Fruit fly (Drosophila melanogaster) whole organism, embryonic: ENCODE measurements around the gene Mabi.

Source experiments
- Antp ChIP-seq: fragments of 200-800 bp; sonication (Bioruptor generic); optimal IDR thresholded peaks from 3 replicates; lab custom pipeline; 2016; ENCODE audit warnings: missing biosample characterization, missing genetic modification characterization
- B-H1 ChIP-seq: fragments of 200-800 bp; sonication (Bioruptor generic); IDR thresholded peaks from 3 replicates; pipeline ENCODE4 v1.3.6; 2022; ENCODE audit warnings: missing biosample characterization, missing genetic modification characterization
- BtbVII ChIP-seq: fragments of 200-800 bp; sonication (Bioruptor generic); optimal IDR thresholded peaks from 3 replicates; lab custom pipeline; 2017; ENCODE audit warnings: missing biosample characterization, mild to moderate bottlenecking, missing genetic modification characterization
- Bteb2 ChIP-seq: fragments of 200-800 bp; sonication (Bioruptor generic); optimal IDR thresholded peaks from 2 replicates; lab custom pipeline; 2016; ENCODE audit warnings: missing biosample characterization, missing genetic modification characterization
- CG10543 ChIP-seq: fragments of 200-800 bp; sonication (Bioruptor generic); optimal IDR thresholded peaks from 3 replicates; lab custom pipeline; 2017; ENCODE audit warnings: missing biosample characterization, mild to moderate bottlenecking, missing genetic modification characterization, moderate library complexity
- CG12104 ChIP-seq: fragments of 200-800 bp; sonication (Bioruptor generic); optimal IDR thresholded peaks from 3 replicates; lab custom pipeline; 2016; ENCODE audit warnings: missing biosample characterization, missing genetic modification characterization
- CG12659 ChIP-seq: fragments of 200-800 bp; sonication (Bioruptor generic); optimal IDR thresholded peaks from 3 replicates; lab custom pipeline; 2017; ENCODE audit warnings: mild to moderate bottlenecking, missing biosample characterization, missing genetic modification reagents, missing genetic modification characterization
- CG13123 ChIP-seq: fragments of 200-800 bp; sonication (Bioruptor generic); optimal IDR thresholded peaks from 2 replicates; lab custom pipeline; 2016; ENCODE audit warnings: missing biosample characterization, missing genetic modification characterization
- CG13894 ChIP-seq: fragments of 200-800 bp; sonication (Bioruptor generic); optimal IDR thresholded peaks from 3 replicates; lab custom pipeline; 2018; ENCODE audit warnings: missing biosample characterization, mild to moderate bottlenecking, missing genetic modification characterization, moderate library complexity
- CG15479 ChIP-seq: fragments of 200-800 bp; sonication (Bioruptor generic); optimal IDR thresholded peaks from 3 replicates; lab custom pipeline; 2019; ENCODE audit warnings: missing biosample characterization, mild to moderate bottlenecking, missing genetic modification characterization, moderate library complexity
- CG15514 ChIP-seq: fragments of 200-800 bp; sonication (Bioruptor generic); optimal IDR thresholded peaks from 3 replicates; lab custom pipeline; 2017; ENCODE audit warnings: missing biosample characterization, missing genetic modification characterization, mild to moderate bottlenecking, moderate library complexity, missing genetic modification reagents
- CG1792 ChIP-seq: fragments of 200-800 bp; sonication (Bioruptor generic); optimal IDR thresholded peaks from 2 replicates; lab custom pipeline; 2016; ENCODE audit warnings: missing biosample characterization, missing genetic modification characterization
- CG30403 ChIP-seq: fragments of 200-800 bp; sonication (Bioruptor generic); optimal IDR thresholded peaks from 3 replicates; lab custom pipeline; 2016; ENCODE audit warnings: missing biosample characterization, missing genetic modification characterization
- CG34422 ChIP-seq: fragments of 200-800 bp; sonication (Bioruptor generic); IDR thresholded peaks from 3 replicates; pipeline ENCODE4 v1.3.6; 2022; ENCODE audit warnings: missing biosample characterization, missing genetic modification characterization
- CG3726 ChIP-seq: fragments of 200-800 bp; sonication (Bioruptor generic); IDR thresholded peaks from 3 replicates; pipeline ENCODE4, ENCODE4 v1.3.6; 2022; ENCODE audit warnings: missing biosample characterization, missing genetic modification characterization
- CG4707 ChIP-seq: fragments of 200-800 bp; sonication (Bioruptor generic); optimal IDR thresholded peaks from 2 replicates; lab custom pipeline; 2018; ENCODE audit warnings: missing biosample characterization, mild to moderate bottlenecking, missing genetic modification characterization, moderate library complexity
- CG6175 ChIP-seq: fragments of 200-800 bp; sonication (Bioruptor generic); IDR thresholded peaks from 3 replicates; pipeline ENCODE4 v1.3.6; 2022; ENCODE audit warnings: missing biosample characterization, missing genetic modification characterization
- CG6765 ChIP-seq: fragments of 200-800 bp; sonication (Bioruptor generic); optimal IDR thresholded peaks from 3 replicates; lab custom pipeline; 2017; ENCODE audit warnings: missing biosample characterization, mild to moderate bottlenecking, missing genetic modification characterization
- CG6813 ChIP-seq: fragments of 200-800 bp; sonication (Bioruptor generic); optimal IDR thresholded peaks from 2 replicates; lab custom pipeline; 2017; ENCODE audit warnings: missing biosample characterization, missing genetic modification characterization, mild to moderate bottlenecking, moderate library complexity, missing genetic modification reagents
- CG9797 ChIP-seq: fragments of 200-800 bp; sonication (Bioruptor generic); optimal IDR thresholded peaks from 3 replicates; lab custom pipeline; 2018; ENCODE audit warnings: missing biosample characterization, mild to moderate bottlenecking, missing genetic modification characterization
- CrebB ChIP-seq: fragments of 200-800 bp; sonication (Bioruptor generic); optimal IDR thresholded peaks from 3 replicates; lab custom pipeline; 2018; ENCODE audit warnings: missing biosample characterization, mild to moderate bottlenecking, missing genetic modification characterization
- Dek ChIP-seq: fragments of 200-800 bp; sonication (Bioruptor generic); optimal IDR thresholded peaks from 3 replicates; lab custom pipeline; 2019; ENCODE audit warnings: missing biosample characterization, mild to moderate bottlenecking, missing genetic modification characterization, moderate library complexity
- Drgx ChIP-seq: fragments of 200-800 bp; sonication (Bioruptor generic); IDR thresholded peaks from 2 replicates; pipeline ENCODE4 v1.3.6; 2022; ENCODE audit warnings: missing biosample characterization, missing genetic modification characterization
- Fer1 ChIP-seq: fragments of 200-800 bp; sonication (Bioruptor generic); optimal IDR thresholded peaks from 2 replicates; lab custom pipeline; 2017; ENCODE audit warnings: missing biosample characterization, mild to moderate bottlenecking, missing genetic modification characterization
- HLHmδ ChIP-seq: fragments of 200-800 bp; sonication (Bioruptor generic); optimal IDR thresholded peaks from 2 replicates; lab custom pipeline; 2018; ENCODE audit warnings: missing biosample characterization, mild to moderate bottlenecking, missing genetic modification characterization, moderate library complexity
- HmgD ChIP-seq: fragments of 200-800 bp; sonication (Bioruptor generic); optimal IDR thresholded peaks from 3 replicates; lab custom pipeline; 2016; ENCODE audit warnings: missing biosample characterization, missing genetic modification characterization
- Hmr ChIP-seq: fragments of 200-800 bp; sonication (Bioruptor generic); optimal IDR thresholded peaks from 3 replicates; lab custom pipeline; 2017; ENCODE audit warnings: mild to moderate bottlenecking, missing biosample characterization, missing genetic modification reagents, missing genetic modification characterization
- Hmx ChIP-seq: fragments of 200-800 bp; sonication (Bioruptor generic); optimal IDR thresholded peaks from 2 replicates; lab custom pipeline; 2016; ENCODE audit warnings: missing biosample characterization, missing genetic modification characterization
- Kr ChIP-seq: fragments of 200-800 bp; sonication (Bioruptor generic); optimal IDR thresholded peaks from 2 replicates; lab custom pipeline; 2017; ENCODE audit warnings: missing biosample characterization, mild to moderate bottlenecking, missing genetic modification characterization
- Mes4 ChIP-seq: fragments of 200-800 bp; sonication (Bioruptor generic); optimal IDR thresholded peaks from 2 replicates; lab custom pipeline; 2016; ENCODE audit warnings: missing biosample characterization, missing genetic modification characterization
- NC2α ChIP-seq: fragments of 200-800 bp; sonication (Bioruptor generic); optimal IDR thresholded peaks from 2 replicates; lab custom pipeline; 2016; ENCODE audit warnings: missing biosample characterization, missing genetic modification characterization
- Optix ChIP-seq: fragments of 200-800 bp; sonication (Bioruptor generic); IDR thresholded peaks from 3 replicates; pipeline ENCODE4 v1.3.6; 2022; ENCODE audit warnings: missing biosample characterization, missing genetic modification characterization
- Xrp1 ChIP-seq: fragments of 200-800 bp; sonication (Bioruptor generic); IDR thresholded peaks from 2 replicates; pipeline ENCODE4 v1.3.6; 2022; ENCODE audit warnings: missing biosample characterization, missing genetic modification characterization
- YL-1 ChIP-seq: fragments of 200-800 bp; sonication (Bioruptor generic); optimal IDR thresholded peaks from 3 replicates; lab custom pipeline; 2017; ENCODE audit warnings: missing biosample characterization, mild to moderate bottlenecking, missing genetic modification characterization
- bbx ChIP-seq: fragments of 200-800 bp; sonication (Bioruptor generic); IDR thresholded peaks from 2 replicates; pipeline ENCODE4 v1.3.6; 2022; ENCODE audit warnings: missing biosample characterization, missing genetic modification characterization; ENCODE audit not compliant: partially characterized antibody
- cad ChIP-seq: fragments of >200 bp; optimal IDR thresholded peaks from 2 replicates; lab custom pipeline; 2017; ENCODE audit warnings: missing biosample characterization, missing genetic modification characterization
- chinmo ChIP-seq: fragments of 200-800 bp; sonication (Bioruptor generic); IDR thresholded peaks from 4 replicates; pipeline ENCODE4 v1.3.6; 2022; ENCODE audit warnings: missing biosample characterization, missing genetic modification characterization; ENCODE audit not compliant: partially characterized antibody
- chm ChIP-seq: fragments of 200-800 bp; sonication (Bioruptor generic); IDR thresholded peaks from 2 replicates; pipeline ENCODE4 v1.3.6; 2022; ENCODE audit warnings: missing biosample characterization, missing genetic modification characterization
- dm ChIP-seq: fragments of 200-800 bp; sonication (Bioruptor generic); optimal IDR thresholded peaks from 3 replicates; lab custom pipeline; 2016; ENCODE audit warnings: missing biosample characterization, missing genetic modification characterization
- gcm2 ChIP-seq: fragments of 200-800 bp; sonication (Bioruptor generic); optimal IDR thresholded peaks from 2 replicates; lab custom pipeline; 2016; ENCODE audit warnings: missing biosample characterization, missing genetic modification characterization
- gro ChIP-seq: fragments of 200-800 bp; sonication (Bioruptor generic); optimal IDR thresholded peaks from 2 replicates; lab custom pipeline; 2016; ENCODE audit warnings: missing biosample characterization, missing genetic modification characterization
- kah ChIP-seq: fragments of 200-800 bp; sonication (Bioruptor generic); optimal IDR thresholded peaks from 2 replicates; lab custom pipeline; 2018; ENCODE audit warnings: missing biosample characterization, mild to moderate bottlenecking, missing genetic modification characterization
- knrl ChIP-seq: fragments of 200-800 bp; sonication (Bioruptor generic); IDR thresholded peaks from 3 replicates; pipeline ENCODE4 v1.3.6; 2022; ENCODE audit warnings: missing biosample characterization, missing genetic modification characterization; ENCODE audit not compliant: partially characterized antibody
- nmo ChIP-seq: fragments of 200-800 bp; sonication (Bioruptor generic); optimal IDR thresholded peaks from 2 replicates; lab custom pipeline; 2018; ENCODE audit warnings: missing biosample characterization, mild to moderate bottlenecking, missing genetic modification characterization, moderate library complexity
- sd ChIP-seq: fragments of 200-800 bp; sonication (Bioruptor generic); optimal IDR thresholded peaks from 3 replicates; lab custom pipeline; 2018; ENCODE audit warnings: missing biosample characterization, mild to moderate bottlenecking, missing genetic modification characterization, moderate library complexity
- stwl ChIP-seq: fragments of 200-800 bp; sonication (Bioruptor generic); optimal IDR thresholded peaks from 3 replicates; lab custom pipeline; 2018; ENCODE audit warnings: missing biosample characterization, mild to moderate bottlenecking, missing genetic modification characterization, moderate library complexity
- sug ChIP-seq: fragments of 200-800 bp; optimal IDR thresholded peaks from 2 replicates; lab custom pipeline; 2019; ENCODE audit warnings: missing biosample characterization, mild to moderate bottlenecking, missing genetic modification characterization, moderate library complexity
- vnd ChIP-seq: fragments of 200-800 bp; sonication (Bioruptor generic); IDR thresholded peaks from 3 replicates; pipeline ENCODE4 v1.3.6; 2022; ENCODE audit warnings: missing biosample characterization, missing genetic modification characterization; ENCODE audit not compliant: partially characterized antibody
- yki ChIP-seq: fragments of >200 bp; optimal IDR thresholded peaks from 3 replicates; lab custom pipeline; 2018

Mabi gene

DNA sequence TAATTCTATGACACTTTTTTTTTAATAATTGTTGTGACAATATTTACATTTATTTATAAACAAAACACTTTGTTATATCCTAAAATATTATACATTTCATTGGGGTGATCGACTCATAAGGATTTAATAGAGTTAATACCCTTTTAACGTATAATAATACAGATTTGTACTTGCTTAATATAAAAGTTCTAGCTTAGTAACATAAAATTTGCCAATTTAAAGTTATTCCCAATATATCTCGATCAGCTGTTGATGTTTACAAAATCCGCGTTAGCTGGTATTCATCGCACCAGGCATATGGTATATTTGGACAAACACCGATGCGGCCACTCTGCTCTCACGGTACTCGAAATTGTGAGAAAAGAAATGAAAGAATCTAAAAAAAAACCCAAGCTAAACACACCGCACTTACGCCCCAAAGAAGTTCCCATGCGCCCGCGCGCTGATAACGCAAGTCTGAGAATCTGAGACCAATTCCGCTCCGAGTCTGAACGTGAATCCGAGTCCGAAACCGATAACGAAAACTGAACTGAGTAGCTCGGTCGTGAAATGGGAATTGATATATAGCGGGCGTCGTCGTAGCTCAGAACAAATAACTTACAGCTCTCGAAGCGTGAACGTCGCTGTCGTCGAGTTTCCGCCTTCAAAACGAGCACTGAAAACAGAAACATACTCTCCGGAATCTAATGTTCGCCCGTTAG is 30.9 kb downstream of the Mabi start, which contains the start of gene Pect (continued):
- TF ChIP-seq HLHmδ (GFP tag; lab: Kevin White, UChicago) (no peak), Hmr (peak; percentile 6), gro (peak; percentile 62), YL-1 (no peak), B-H1 (GFP tag; lab: Robert Waterston, UW) (no peak), CG6175 (GFP tag; lab: Robert Waterston, UW) (no peak), CG13894 (tag; lab: Kevin White, UChicago) (peak; percentile 79), NC2α (GFP tag; lab: Kevin White, UChicago) (peak; percentile 8), chinmo (peak; percentile 89; the same call in 3 of the 4 replicates), gcm2 (GFP tag; lab: Kevin White, UChicago) (no peak), Xrp1 (GFP tag; lab: Robert Waterston, UW) (peak; percentile 19; the same call in 1 of the 2 replicates), CG10543 (GFP tag; lab: Kevin White, UChicago) (peak; percentile 92), sd (tag; lab: Kevin White, UChicago) (no peak), cad (GFP tag; lab: Kevin White, UChicago) (no peak), CrebB (tag; lab: Kevin White, UChicago) (peak; percentile 42), CG15514 (GFP tag; lab: Kevin White, UChicago) (peak; percentile 98), CG9797 (GFP tag; lab: Kevin White, UChicago) (peak; percentile 80), CG6813 (no peak), Mes4 (no peak), Bteb2 (no peak), CG30403 (GFP tag; lab: Kevin White, UChicago) (peak; percentile 26), CG34422 (GFP tag; lab: Robert Waterston, UW) (peak; percentile 15; the same call in 1 of the 3 replicates), HmgD (peak; percentile 34), sug (tag; lab: Kevin White, UChicago) (peak; percentile 29), vnd (GFP tag; lab: Robert Waterston, UW) (peak; percentile 40; the same call in 1 of the 3 replicates), nmo (GFP tag; lab: Kevin White, UChicago) (peak; percentile 73), bbx (GFP tag; lab: Robert Waterston, UW) (peak; percentile 49), CG1792 (no peak), chm (peak; percentile 63; the same call in 1 of the 2 replicates), CG13123 (GFP tag; lab: Kevin White, UChicago) (no peak), BtbVII (GFP tag; lab: Kevin White, UChicago) (peak; percentile 4), CG4707 (GFP tag; lab: Kevin White, UChicago) (peak; percentile 44), CG12659 (peak; percentile 11), Drgx (GFP tag; lab: Robert Waterston, UW) (0 out of 2 replicates have a peak, but pooled peaks have one; percentile 9), stwl (tag; lab: Kevin White, UChicago) (peak; percentile 9), CG6765 (peak; percentile 9), Kr (GFP tag; lab: Kevin White, UChicago) (no peak), knrl (0 out of 3 replicates have a peak, but pooled peaks have one; percentile 43), Optix (GFP tag; lab: Robert Waterston, UW) (no peak), Fer1 (peak; percentile 66), Dek (tag; lab: Kevin White, UChicago) (peak; percentile 58), Hmx (GFP tag; lab: Kevin White, UChicago) (no peak), yki (lab: Kevin White, UChicago) (no peak), dm (GFP tag; lab: Kevin White, UChicago) (peak; percentile 64), Antp (GFP tag; lab: Kevin White, UChicago) (peak; percentile 24), kah (GFP tag; lab: Kevin White, UChicago) (no peak), CG15479 (no peak), CG3726 (GFP tag; lab: Robert Waterston, UW) (no peak), CG12104 (GFP tag; lab: Kevin White, UChicago) (peak; percentile 8)
